Fruit fly (Drosophila melanogaster): ENCODE data around the gene CG45116.
"Not testable (repeated sequence)": the region's sequence is repeated elsewhere in the genome, so short reads cannot be mapped to it uniquely, and the experiment has no call there.

- TF ChIP-seq CG8159, gl (tag; optimal IDR thresholded peaks at IDR 0.05): not testable (repeated sequence)
These were observed 21.5 kb downstream of the CG45116 start, which contains the start of gene mael for dm6 chr3L:22720694-22721270.

Measured in whole organism, pupa.